Fruit fly (Drosophila melanogaster) whole organism, embryonic: Measurements from ENCODE around the gene CG17660.

Experiments
- B-H2 ChIP-seq: fragments of 200-800 bp; sonication (Bioruptor generic); optimal IDR thresholded peaks from 2 replicates; lab custom pipeline; 2018; ENCODE audit warnings: missing biosample characterization, mild to moderate bottlenecking, missing genetic modification characterization
- Bdp1 ChIP-seq: fragments of 200-800 bp; sonication (Bioruptor generic); optimal IDR thresholded peaks from 3 replicates; lab custom pipeline; 2016; ENCODE audit warnings: missing biosample characterization, missing genetic modification characterization
- CG11398 ChIP-seq: fragments of 200-800 bp; sonication (Bioruptor generic); optimal IDR thresholded peaks from 2 replicates; lab custom pipeline; 2016; ENCODE audit warnings: missing biosample characterization, missing genetic modification characterization
- CG12219 ChIP-seq: fragments of 200-800 bp; sonication (Bioruptor generic); optimal IDR thresholded peaks from 3 replicates; lab custom pipeline; 2018; ENCODE audit warnings: missing biosample characterization, mild to moderate bottlenecking, missing genetic modification characterization
- CG12236 ChIP-seq: fragments of 200-800 bp; sonication (Bioruptor generic); optimal IDR thresholded peaks from 2 replicates; lab custom pipeline; 2016; ENCODE audit warnings: missing biosample characterization, missing genetic modification characterization
- CG13123 ChIP-seq: fragments of 200-800 bp; sonication (Bioruptor generic); optimal IDR thresholded peaks from 2 replicates; lab custom pipeline; 2016; ENCODE audit warnings: missing biosample characterization, missing genetic modification characterization
- CG13296 ChIP-seq: fragments of 200-800 bp; sonication (Bioruptor generic); optimal IDR thresholded peaks from 3 replicates; lab custom pipeline; 2018; ENCODE audit warnings: missing biosample characterization, mild to moderate bottlenecking, missing genetic modification characterization
- CG13624 ChIP-seq: fragments of 200-800 bp; sonication (Bioruptor generic); optimal IDR thresholded peaks from 2 replicates; lab custom pipeline; 2016; ENCODE audit warnings: missing biosample characterization, missing genetic modification characterization
- CG1529 ChIP-seq: fragments of 200-800 bp; sonication (Bioruptor generic); optimal IDR thresholded peaks from 3 replicates; lab custom pipeline; 2018; ENCODE audit warnings: missing biosample characterization, missing genetic modification characterization
- CG16779 ChIP-seq: fragments of 200-800 bp; sonication (Bioruptor generic); IDR thresholded peaks from 2 replicates; pipeline ENCODE4 v1.3.6; 2022; ENCODE audit warnings: missing biosample characterization, missing genetic modification characterization
- CG17359 ChIP-seq: fragments of 200-800 bp; sonication (Bioruptor generic); optimal IDR thresholded peaks from 3 replicates; lab custom pipeline; 2018; ENCODE audit warnings: missing biosample characterization, mild to moderate bottlenecking, missing genetic modification characterization, moderate library complexity
- CG18011 ChIP-seq: fragments of 200-800 bp; sonication (Bioruptor generic); optimal IDR thresholded peaks from 2 replicates; lab custom pipeline; 2017; ENCODE audit warnings: missing biosample characterization, missing genetic modification characterization, mild to moderate bottlenecking, moderate library complexity, missing genotype
- CG18262 ChIP-seq: fragments of 200-800 bp; optimal IDR thresholded peaks from 3 replicates; lab custom pipeline; 2019; ENCODE audit warnings: missing biosample characterization, mild to moderate bottlenecking, missing genetic modification characterization, moderate library complexity
- CG32532 ChIP-seq: fragments of 200-800 bp; sonication (Bioruptor generic); IDR thresholded peaks from 2 replicates; pipeline ENCODE4 v1.3.6; 2022; ENCODE audit warnings: missing biosample characterization, missing genetic modification characterization
- CG34376 ChIP-seq: fragments of 200-800 bp; sonication (Bioruptor generic); optimal IDR thresholded peaks from 2 replicates; lab custom pipeline; 2018; ENCODE audit warnings: missing biosample characterization, mild to moderate bottlenecking, missing genetic modification characterization
- CG4617 ChIP-seq: fragments of 200-800 bp; sonication (Bioruptor generic); optimal IDR thresholded peaks from 3 replicates; lab custom pipeline; 2016; ENCODE audit warnings: missing biosample characterization, missing genetic modification characterization, borderline replicate concordance
- CG5953 ChIP-seq: fragments of 200-800 bp; sonication (Bioruptor generic); IDR thresholded peaks from 2 replicates; pipeline ENCODE4 v1.3.6; 2022; ENCODE audit warnings: missing biosample characterization, missing genetic modification characterization
- CG6654 ChIP-seq: fragments of 200-800 bp; sonication (Bioruptor generic); optimal IDR thresholded peaks from 2 replicates; lab custom pipeline; 2017; ENCODE audit warnings: missing biosample characterization, mild to moderate bottlenecking, missing genetic modification characterization
- CG6813 ChIP-seq: fragments of 200-800 bp; sonication (Bioruptor generic); optimal IDR thresholded peaks from 2 replicates; lab custom pipeline; 2017; ENCODE audit warnings: missing biosample characterization, missing genetic modification characterization, mild to moderate bottlenecking, moderate library complexity, missing genetic modification reagents
- CG7372 ChIP-seq: fragments of 200-800 bp; sonication (Bioruptor generic); IDR thresholded peaks from 2 replicates; pipeline ENCODE4 v1.3.6; 2022; ENCODE audit warnings: missing biosample characterization, missing genetic modification characterization
- CG7987 ChIP-seq: fragments of 200-800 bp; sonication (Bioruptor generic); optimal IDR thresholded peaks from 2 replicates; lab custom pipeline; 2018; ENCODE audit warnings: missing biosample characterization, mild to moderate bottlenecking, missing genetic modification characterization, moderate library complexity
- CG8089 ChIP-seq: fragments of 200-800 bp; sonication (Bioruptor generic); optimal IDR thresholded peaks from 3 replicates; lab custom pipeline; 2016; ENCODE audit warnings: missing biosample characterization, missing genetic modification characterization
- CG9817 ChIP-seq: fragments of 200-800 bp; sonication (Bioruptor generic); optimal IDR thresholded peaks from 2 replicates; lab custom pipeline; 2018; ENCODE audit warnings: missing biosample characterization, mild to moderate bottlenecking, missing genetic modification characterization, moderate library complexity
- CG9876 ChIP-seq: fragments of 200-800 bp; sonication (Bioruptor generic); optimal IDR thresholded peaks from 2 replicates; lab custom pipeline; 2016; ENCODE audit warnings: missing biosample characterization, missing genetic modification characterization
- Dll ChIP-seq: fragments of 200-800 bp; sonication (Bioruptor generic); IDR thresholded peaks from 4 replicates; pipeline ENCODE4 v1.3.6; 2022; ENCODE audit warnings: missing biosample characterization, missing genetic modification characterization; ENCODE audit not compliant: partially characterized antibody
- E2f2 ChIP-seq: fragments of 200-800 bp; sonication (Bioruptor generic); IDR thresholded peaks from 2 replicates; pipeline ENCODE4 v1.3.6; 2022; ENCODE audit warnings: missing biosample characterization, missing genetic modification characterization
- Ets97D ChIP-seq: fragments of 200-800 bp; sonication (Bioruptor generic); optimal IDR thresholded peaks from 3 replicates; lab custom pipeline; 2016; ENCODE audit warnings: missing biosample characterization, missing genetic modification characterization
- Fer1 ChIP-seq: fragments of 200-800 bp; sonication (Bioruptor generic); optimal IDR thresholded peaks from 2 replicates; lab custom pipeline; 2017; ENCODE audit warnings: missing biosample characterization, mild to moderate bottlenecking, missing genetic modification characterization
- Fer3 ChIP-seq: fragments of 200-800 bp; sonication (Bioruptor generic); optimal IDR thresholded peaks from 2 replicates; lab custom pipeline; 2018; ENCODE audit warnings: missing biosample characterization, mild to moderate bottlenecking, missing genetic modification characterization, moderate library complexity
- GATAe ChIP-seq: fragments of 200-800 bp; sonication (Bioruptor generic); conservative IDR thresholded peaks from 2 replicates; pipeline ENCODE4 v1.3.6; 2022; ENCODE audit warnings: missing biosample characterization, missing genetic modification characterization
- HLH4C ChIP-seq: fragments of 200-800 bp; sonication (Bioruptor generic); IDR thresholded peaks from 3 replicates; pipeline ENCODE4 v1.3.6; 2022; ENCODE audit warnings: missing biosample characterization, missing genetic modification characterization; ENCODE audit not compliant: partially characterized antibody
- Mrtf ChIP-seq: fragments of 200-800 bp; sonication (Bioruptor generic); IDR thresholded peaks from 3 replicates; pipeline ENCODE4 v1.3.6; 2022; ENCODE audit warnings: missing biosample characterization, missing genetic modification characterization
- Side ChIP-seq: fragments of 200-800 bp; sonication (Bioruptor generic); optimal IDR thresholded peaks from 2 replicates; lab custom pipeline; 2016; ENCODE audit warnings: missing biosample characterization, missing genetic modification characterization
- Sox102F ChIP-seq: fragments of 200-800 bp; sonication (Bioruptor generic); optimal IDR thresholded peaks from 2 replicates; lab custom pipeline; 2018; ENCODE audit warnings: missing biosample characterization, mild to moderate bottlenecking, missing genetic modification characterization, moderate library complexity
- YL-1 ChIP-seq: fragments of 200-800 bp; sonication (Bioruptor generic); optimal IDR thresholded peaks from 3 replicates; lab custom pipeline; 2017; ENCODE audit warnings: missing biosample characterization, mild to moderate bottlenecking, missing genetic modification characterization
- ato ChIP-seq: fragments of 200-800 bp; sonication (Bioruptor generic); IDR thresholded peaks from 2 replicates; pipeline ENCODE4 v1.3.6; 2022; ENCODE audit warnings: missing biosample characterization, missing genetic modification characterization; ENCODE audit not compliant: partially characterized antibody
- crp ChIP-seq, 2 experiments: fragments of 200-800 bp; sonication (Bioruptor generic); optimal IDR thresholded peaks; 2 replicates in 1 of 2; 3 replicates in 1 of 2; lab custom pipeline; 2017; ENCODE audit warnings: missing biosample characterization in 2 of 2, missing genetic modification characterization in 2 of 2, mild to moderate bottlenecking in 1 of 2, moderate library complexity in 1 of 2
- emc ChIP-seq: fragments of 200-800 bp; sonication (Bioruptor generic); optimal IDR thresholded peaks from 2 replicates; lab custom pipeline; 2016; ENCODE audit warnings: missing biosample characterization, missing genetic modification characterization
- fd3F ChIP-seq: fragments of 200-800 bp; sonication (Bioruptor generic); optimal IDR thresholded peaks from 2 replicates; lab custom pipeline; 2018; ENCODE audit warnings: missing biosample characterization, mild to moderate bottlenecking, missing genetic modification characterization, moderate library complexity
- gce ChIP-seq: fragments of 200-800 bp; sonication (Bioruptor generic); IDR thresholded peaks from 3 replicates; pipeline ENCODE4 v1.3.6; 2022; ENCODE audit warnings: missing biosample characterization, missing genetic modification characterization
- gem ChIP-seq: fragments of 200-800 bp; sonication (Bioruptor generic); optimal IDR thresholded peaks from 2 replicates; lab custom pipeline; 2019; ENCODE audit warnings: missing biosample characterization, mild to moderate bottlenecking, missing genetic modification characterization, moderate library complexity
- gfzf ChIP-seq: fragments of 200-800 bp; sonication (Bioruptor generic); optimal IDR thresholded peaks from 2 replicates; lab custom pipeline; 2016; ENCODE audit warnings: missing biosample characterization, mild to moderate bottlenecking, missing genetic modification characterization, moderate library complexity
- knrl ChIP-seq: fragments of 200-800 bp; sonication (Bioruptor generic); IDR thresholded peaks from 3 replicates; pipeline ENCODE4 v1.3.6; 2022; ENCODE audit warnings: missing biosample characterization, missing genetic modification characterization; ENCODE audit not compliant: partially characterized antibody
- pnt ChIP-seq: fragments of 200-800 bp; sonication (Bioruptor generic); optimal IDR thresholded peaks from 3 replicates; lab custom pipeline; 2016; ENCODE audit warnings: missing biosample characterization, missing genetic modification characterization
- sc ChIP-seq, 3 experiments: fragments of >200 bp in 2 of 3; fragments of 200-800 bp in 1 of 3; sonication (Bioruptor generic) in 1 of 3; optimal IDR thresholded peaks; 2 replicates in 2 of 3; 3 replicates in 1 of 3; lab custom pipeline; 2017; ENCODE audit warnings: mild to moderate bottlenecking in 1 of 3, missing biosample characterization in 1 of 3, missing genetic modification characterization in 1 of 3, missing genetic modification reagents in 1 of 3
- sens ChIP-seq: fragments of 200-800 bp; sonication (Bioruptor generic); peaks from one replicate; lab custom pipeline; 2016; ENCODE audit warnings: missing biosample characterization, missing genetic modification characterization
- slbo ChIP-seq: fragments of 200-800 bp; sonication (Bioruptor generic); IDR thresholded peaks from 2 replicates; pipeline ENCODE4 v1.3.6; 2022; ENCODE audit warnings: missing biosample characterization, missing genetic modification characterization
- zen2 ChIP-seq: fragments of 200-800 bp; sonication (Bioruptor generic); IDR thresholded peaks from 3 replicates; pipeline ENCODE4 v1.3.6; 2022; ENCODE audit warnings: missing biosample characterization, missing genetic modification characterization; ENCODE audit not compliant: partially characterized antibody
- zfh1 ChIP-seq: fragments of 200-800 bp; sonication (Bioruptor generic); IDR thresholded peaks from 3 replicates; pipeline ENCODE4 v1.3.6; 2022; ENCODE audit warnings: missing biosample characterization, missing genetic modification characterization

The CG17660 gene

DNA sequence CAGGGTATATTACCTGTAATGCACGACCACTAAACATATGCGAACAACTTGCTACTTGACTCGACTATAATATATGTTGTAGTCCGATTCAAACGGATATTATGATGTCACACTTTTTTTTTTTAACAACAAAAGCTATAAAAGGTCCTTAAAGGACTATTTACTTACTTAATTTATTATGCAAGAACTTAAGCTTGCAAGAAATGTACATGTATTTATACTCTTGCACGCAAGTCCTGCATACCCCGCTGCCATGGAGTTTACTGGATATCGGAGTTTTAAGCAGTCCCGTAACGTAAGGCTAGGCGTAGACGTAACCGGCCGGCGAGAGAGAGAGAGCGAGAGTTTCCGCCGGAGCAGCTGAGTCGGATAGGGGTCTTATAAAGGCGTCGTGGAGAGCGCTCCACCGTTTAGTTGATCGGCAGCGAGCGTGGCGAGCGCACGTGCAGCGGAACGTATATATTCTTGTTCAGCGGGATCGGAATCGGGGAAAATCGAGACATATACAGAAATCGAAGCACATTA, 26.9 kb upstream of the CG17660 start (continued):
- TF ChIP-seq CG11398 (GFP tag; lab: Kevin White, UChicago): peak; percentile 82
- TF ChIP-seq CG16779 (GFP tag; lab: Robert Waterston, UW): 0 out of 2 replicates have a peak, but pooled peaks have one; percentile 32
- peak; percentile 55; the same call in 1 of the 3 replicates for TF ChIP-seq Mrtf (GFP tag; lab: Robert Waterston, UW)
- no peak for TF ChIP-seq HLH4C
- no peak for TF ChIP-seq B-H2 (GFP tag; lab: Kevin White, UChicago)
- TF ChIP-seq Ets97D (GFP tag; lab: Kevin White, UChicago): peak; percentile 59
- TF ChIP-seq CG4617: peak; percentile 72
- peak; percentile 96 for TF ChIP-seq Sox102F (GFP tag; lab: Kevin White, UChicago)
- TF ChIP-seq Side: peak; percentile 88
- peak; percentile 73 for TF ChIP-seq Fer3
- peak; percentile 51; the same call in 1 of the 2 replicates for TF ChIP-seq GATAe (GFP tag; lab: Robert Waterston, UW)
- peak; percentile 82 for TF ChIP-seq zfh1
- TF ChIP-seq sens (GFP tag; lab: Kevin White, UChicago): peak; percentile 99
- TF ChIP-seq E2f2 (GFP tag; lab: Robert Waterston, UW): peak; percentile 63
- TF ChIP-seq ato (GFP tag; lab: Robert Waterston, UW): no peak
- peak; percentile 71 for TF ChIP-seq CG13123 (GFP tag; lab: Kevin White, UChicago)
- peak; percentile 58 for TF ChIP-seq CG6654 (GFP tag; lab: Kevin White, UChicago)
- peak; percentile 85 for TF ChIP-seq CG32532 (GFP tag; lab: Robert Waterston, UW)
- peak in 1 of 2 experiments; percentile 53 for TF ChIP-seq crp (GFP tag; optimal IDR thresholded peaks at IDR 0.05; lab: Kevin White, UChicago)
- peak; percentile 90 for TF ChIP-seq CG18262 (tag; lab: Kevin White, UChicago)
- peak; percentile 89 for TF ChIP-seq CG8089
- peak; percentile 27 for TF ChIP-seq emc (GFP tag; lab: Kevin White, UChicago)
- peak; percentile 76 for TF ChIP-seq fd3F (GFP tag; lab: Kevin White, UChicago)
- no peak for TF ChIP-seq sc (optimal IDR thresholded peaks at IDR 0.05; lab: Kevin White, UChicago)
- TF ChIP-seq sc (GFP tag; optimal IDR thresholded peaks at IDR 0.05; lab: Kevin White, UChicago): peak; percentile 90
- peak; percentile 94 for TF ChIP-seq gem
- peak; percentile 76 for TF ChIP-seq CG12219
- peak; percentile 87 for TF ChIP-seq CG13624 (GFP tag; lab: Kevin White, UChicago)
- no peak for TF ChIP-seq Dll
- peak; percentile 56 for TF ChIP-seq CG18011
- TF ChIP-seq CG34376 (GFP tag; lab: Kevin White, UChicago): peak; percentile 19
- peak; percentile 64 for TF ChIP-seq CG7372
- TF ChIP-seq CG7987: peak; percentile 39
- peak; percentile 86 for TF ChIP-seq CG12236
- TF ChIP-seq CG9876: peak; percentile 84
- TF ChIP-seq CG6813 (GFP tag; lab: Kevin White, UChicago): peak; percentile 66
- peak; percentile 62 for TF ChIP-seq CG9817 (tag; lab: Kevin White, UChicago)
- peak; percentile 85 for TF ChIP-seq CG1529 (GFP tag; lab: Kevin White, UChicago)
- peak; percentile 71; the same call in 1 of the 2 replicates for TF ChIP-seq CG5953
- TF ChIP-seq gce: peak; percentile 59
- no peak for TF ChIP-seq knrl (GFP tag; lab: Robert Waterston, UW)
- TF ChIP-seq slbo (GFP tag; lab: Robert Waterston, UW): peak; percentile 80
- TF ChIP-seq gfzf (GFP tag; lab: Kevin White, UChicago): no peak
- no peak; the same call in 2 of the 3 replicates for TF ChIP-seq zen2 (GFP tag; lab: Robert Waterston, UW)
- TF ChIP-seq CG13296 (GFP tag; lab: Kevin White, UChicago): peak; percentile 36
- peak; percentile 94 for TF ChIP-seq pnt (GFP tag; lab: Kevin White, UChicago)
- peak; percentile 77 for TF ChIP-seq Bdp1
- peak; percentile 93 for TF ChIP-seq CG17359 (tag; lab: Kevin White, UChicago)
- no peak for TF ChIP-seq YL-1 (GFP tag; lab: Kevin White, UChicago)
- TF ChIP-seq Fer1 (GFP tag; lab: Kevin White, UChicago): peak; percentile 81
